Fruit fly (Drosophila melanogaster): ENCODE data around the gene Mulk.

The Mulk gene

DNA sequence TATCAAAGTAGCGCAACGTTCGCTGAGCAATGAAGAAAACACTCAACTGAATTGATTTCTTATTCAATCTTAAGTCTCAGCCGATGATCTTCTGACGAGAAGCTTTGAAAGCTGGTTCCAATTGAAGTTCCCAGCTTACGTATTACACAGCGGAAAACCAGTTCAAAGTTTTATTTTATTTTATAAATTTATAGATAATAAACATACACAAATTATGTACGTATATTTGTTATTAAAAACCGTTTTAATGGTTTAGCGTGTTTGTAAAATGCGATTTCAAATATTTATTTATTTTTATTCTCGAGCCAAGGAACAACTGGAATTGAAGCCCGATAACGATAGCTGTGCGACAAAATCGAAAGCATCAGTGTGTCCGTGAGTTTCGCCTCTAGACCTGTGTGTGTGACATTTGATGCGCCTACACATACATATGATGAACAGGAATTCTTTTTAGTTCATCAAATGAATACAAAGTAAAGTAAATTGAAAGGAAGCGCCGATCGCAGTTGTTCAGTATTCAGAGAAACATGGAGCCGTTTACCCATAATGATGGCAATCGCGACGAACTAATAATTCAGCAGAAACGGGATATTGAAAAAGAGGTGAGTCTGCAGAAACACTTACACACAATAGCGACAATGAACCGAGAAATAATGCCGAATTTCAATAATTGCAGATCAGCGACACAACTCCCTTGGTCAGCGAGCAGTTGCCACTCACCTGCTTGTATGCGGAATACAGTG, 36.8 kb downstream of the Mulk start, which contains the start of the genes CG5390 and CG4968 (continued):
- peak; percentile 85 for TF ChIP-seq Hmr (GFP tag; optimal IDR thresholded peaks at IDR 0.05)
- 0 out of 3 replicates have a peak, but pooled peaks have one; percentile 24 for TF ChIP-seq Opbp (GFP tag; IDR thresholded peaks at IDR 0.05; ENCODE audit: partially characterized antibody)
- no peak for TF ChIP-seq h (optimal IDR thresholded peaks at IDR 0.05)
- TF ChIP-seq Kr (GFP tag; optimal IDR thresholded peaks at IDR 0.05) = no peak
- no peak for TF ChIP-seq p53 (GFP tag; optimal IDR thresholded peaks at IDR 0.05)
- peak; percentile 19 for TF ChIP-seq CG18011 (GFP tag; optimal IDR thresholded peaks at IDR 0.05)
- no peak for TF ChIP-seq Sin3A (optimal IDR thresholded peaks at IDR 0.05)
- peak; percentile 77 for TF ChIP-seq slbo (GFP tag; IDR thresholded peaks at IDR 0.05)
- TF ChIP-seq Myb (GFP tag; optimal IDR thresholded peaks at IDR 0.05) = peak; percentile 4
- peak; percentile 37 for TF ChIP-seq CG12219 (GFP tag; optimal IDR thresholded peaks at IDR 0.05)
- peak; percentile 33 for TF ChIP-seq nau (GFP tag; optimal IDR thresholded peaks at IDR 0.05)
- TF ChIP-seq CG11456 (GFP tag; IDR thresholded peaks at IDR 0.05) = peak; percentile 16; the same call in 1 of the 3 replicates
- no peak for TF ChIP-seq CG12769 (tag; optimal IDR thresholded peaks at IDR 0.05)
- TF ChIP-seq CG14014 (GFP tag; IDR thresholded peaks at IDR 0.05) = peak; percentile 73; the same call in 1 of the 2 replicates
- TF ChIP-seq lab (GFP tag; optimal IDR thresholded peaks at IDR 0.05) = no peak
- peak; percentile 78 for TF ChIP-seq CG32532 (GFP tag; IDR thresholded peaks at IDR 0.05)
- TF ChIP-seq row (GFP tag; IDR thresholded peaks at IDR 0.05) = peak; percentile 82
- TF ChIP-seq stwl (tag; optimal IDR thresholded peaks at IDR 0.05) = peak; percentile 87
- TF ChIP-seq wor (GFP tag; IDR thresholded peaks at IDR 0.05) = no peak
- TF ChIP-seq CG15696 (tag; optimal IDR thresholded peaks at IDR 0.05) = peak; percentile 32
- no peak for TF ChIP-seq CG6854 (GFP tag; optimal IDR thresholded peaks at IDR 0.05)
- TF ChIP-seq CG6654 (GFP tag; optimal IDR thresholded peaks at IDR 0.05) = no peak
- no peak for TF ChIP-seq Doc3 (GFP tag; IDR thresholded peaks at IDR 0.05; ENCODE audit: partially characterized antibody)
- TF ChIP-seq phol (tag; optimal IDR thresholded peaks at IDR 0.05) = peak; percentile 70
- peak; percentile 57; the same call in 1 of the 3 replicates for TF ChIP-seq so (GFP tag; IDR thresholded peaks at IDR 0.05)
- TF ChIP-seq Ssrp (tag; optimal IDR thresholded peaks at IDR 0.05) = peak; percentile 49
- TF ChIP-seq vvl (GFP tag; IDR thresholded peaks at IDR 0.05) = peak; percentile 82
- peak; percentile 79 for TF ChIP-seq CG18599 (GFP tag; optimal IDR thresholded peaks at IDR 0.05)
- TF ChIP-seq croc (GFP tag; conservative IDR thresholded peaks at IDR 0.05) = no peak
- peak; percentile 44; the same call in 1 of the 4 replicates for TF ChIP-seq Dll (GFP tag; IDR thresholded peaks at IDR 0.05; ENCODE audit: partially characterized antibody)
- peak; percentile 64 for TF ChIP-seq H2.0 (GFP tag; IDR thresholded peaks at IDR 0.05)
- TF ChIP-seq Nf-YB (GFP tag; optimal IDR thresholded peaks at IDR 0.05) = peak; percentile 44
- peak; percentile 88 for TF ChIP-seq cg (GFP tag; optimal IDR thresholded peaks at IDR 0.05)
- peak; percentile 47; the same call in 1 of the 2 replicates for TF ChIP-seq ranshi (GFP tag; IDR thresholded peaks at IDR 0.05)
- TF ChIP-seq hb (GFP tag; IDR thresholded peaks at IDR 0.05; ENCODE audit: partially characterized antibody) = no peak
- no peak for TF ChIP-seq CG7987 (GFP tag; optimal IDR thresholded peaks at IDR 0.05)
- TF ChIP-seq ATbp (GFP tag; optimal IDR thresholded peaks at IDR 0.05) = no peak
- TF ChIP-seq dati (GFP tag; IDR thresholded peaks at IDR 0.05) = no peak
- no peak for TF ChIP-seq CG8765 (GFP tag; IDR thresholded peaks at IDR 0.05)
- TF ChIP-seq CG15269 (tag; optimal IDR thresholded peaks at IDR 0.05) = peak; percentile 85
- 0 out of 2 replicates have a peak, but pooled peaks have one; percentile 14 for TF ChIP-seq CG14667 (GFP tag; IDR thresholded peaks at IDR 0.05)
- TF ChIP-seq Six4 (GFP tag; optimal IDR thresholded peaks at IDR 0.05) = peak; percentile 18
- peak; percentile 72 for TF ChIP-seq NfI (GFP tag; optimal IDR thresholded peaks at IDR 0.05)
- TF ChIP-seq CG15073 (GFP tag; optimal IDR thresholded peaks at IDR 0.05) = no peak
- no peak for TF ChIP-seq CG7357 (GFP tag; IDR thresholded peaks at IDR 0.05)
- peak; percentile 68 for TF ChIP-seq CG17385 (GFP tag; optimal IDR thresholded peaks at IDR 0.05)
- TF ChIP-seq fd3F (GFP tag; optimal IDR thresholded peaks at IDR 0.05) = peak; percentile 62

All from whole organism, embryonic.